Fruit fly (Drosophila melanogaster): Measurements from ENCODE around the gene Fit1.

The Fit1 gene

dm6 chr3L:4070221-4070995 lies 33.0 kb upstream of the Fit1 start (continued):
- TF ChIP-seq esg (GFP tag; conservative IDR thresholded peaks at IDR 0.05) (peak; percentile 92), fd64A (GFP tag; optimal IDR thresholded peaks at IDR 0.05) (peak; percentile 62), CG4707 (GFP tag; optimal IDR thresholded peaks at IDR 0.05) (peak; percentile 72), onecut (GFP tag; IDR thresholded peaks at IDR 0.05) (peak; percentile 75), ham (GFP tag; IDR thresholded peaks at IDR 0.05) (peak; percentile 74; the same call in 1 of the 2 replicates), CG10543 (GFP tag; optimal IDR thresholded peaks at IDR 0.05) (peak; percentile 49), tio (GFP tag; optimal IDR thresholded peaks at IDR 0.05) (peak; percentile 73), dimm (GFP tag; IDR thresholded peaks at IDR 0.05) (peak; percentile 86), lmd (GFP tag; IDR thresholded peaks at IDR 0.05) (peak; percentile 95), CG9215 (GFP tag; IDR thresholded peaks at IDR 0.05) (peak; percentile 82), cad (GFP tag; optimal IDR thresholded peaks at IDR 0.05) (no peak), ase (GFP tag; IDR thresholded peaks at IDR 0.05) (peak; percentile 89), cas (GFP tag; IDR thresholded peaks at IDR 0.05) (peak; percentile 87), p53 (GFP tag; optimal IDR thresholded peaks at IDR 0.05) (peak; percentile 58), Dek (tag; optimal IDR thresholded peaks at IDR 0.05) (peak; percentile 84), CG13287 (GFP tag; IDR thresholded peaks at IDR 0.05; ENCODE audit: partially characterized antibody) (no peak), CG17612 (GFP tag; IDR thresholded peaks at IDR 0.05) (peak; percentile 88), CG11504 (tag; optimal IDR thresholded peaks at IDR 0.05) (peak; percentile 86), schlank (tag; optimal IDR thresholded peaks at IDR 0.05) (peak; percentile 77), chm (GFP tag; IDR thresholded peaks at IDR 0.05) (no peak), row (GFP tag; IDR thresholded peaks at IDR 0.05) (peak; percentile 96), ATbp (GFP tag; optimal IDR thresholded peaks at IDR 0.05) (peak; percentile 76), Stat92E (GFP tag; optimal IDR thresholded peaks at IDR 0.05) (no peak), CG9797 (GFP tag; optimal IDR thresholded peaks at IDR 0.05) (no peak), phol (tag; optimal IDR thresholded peaks at IDR 0.05) (peak; percentile 80), Fer2 (tag; optimal IDR thresholded peaks at IDR 0.05) (peak; percentile 64), bbx (GFP tag; IDR thresholded peaks at IDR 0.05; ENCODE audit: partially characterized antibody) (no peak), CG10654 (GFP tag; optimal IDR thresholded peaks at IDR 0.05) (peak; percentile 77), disco-r (GFP tag; optimal IDR thresholded peaks at IDR 0.05) (peak; percentile 74), CG34376 (GFP tag; optimal IDR thresholded peaks at IDR 0.05) (no peak), lab (GFP tag; optimal IDR thresholded peaks at IDR 0.05) (peak; percentile 94), Elba2 (GFP tag; optimal IDR thresholded peaks at IDR 0.05) (no peak), CG13424 (tag; optimal IDR thresholded peaks at IDR 0.05) (peak; percentile 90), CG6791 (GFP tag; IDR thresholded peaks at IDR 0.05; ENCODE audit: partially characterized antibody) (no peak), tup (GFP tag; optimal IDR thresholded peaks at IDR 0.05) (peak; percentile 64), prd (optimal IDR thresholded peaks at IDR 0.05) (no peak), prd (GFP tag; IDR thresholded peaks at IDR 0.05) (peak; percentile 92), CG13296 (GFP tag; optimal IDR thresholded peaks at IDR 0.05) (peak; percentile 79), CG2129 (GFP tag; IDR thresholded peaks at IDR 0.05; ENCODE audit: partially characterized antibody) (no peak), CG33557 (GFP tag; optimal IDR thresholded peaks at IDR 0.05) (no peak), Jarid2 (GFP tag; optimal IDR thresholded peaks at IDR 0.05) (peak; percentile 47), nmo (GFP tag; optimal IDR thresholded peaks at IDR 0.05) (peak; percentile 86), Atf6 (GFP tag; IDR thresholded peaks at IDR 0.05) (peak; percentile 95), bowl (GFP tag; IDR thresholded peaks at IDR 0.05) (peak; percentile 81), ci (GFP tag; IDR thresholded peaks at IDR 0.05) (peak; percentile 98), Rx (GFP tag; IDR thresholded peaks at IDR 0.05) (peak; percentile 86), ro (GFP tag; IDR thresholded peaks at IDR 0.05) (peak; percentile 69), bcd (GFP tag; optimal IDR thresholded peaks at IDR 0.05) (peak; percentile 89), Xrp1 (GFP tag; IDR thresholded peaks at IDR 0.05) (peak; percentile 90)
